Fruit fly (Drosophila melanogaster) Kc167 (cell line): ENCODE measurements around the gene CG16865.

Source experiments
- Sin3A ChIP-seq: fragments of >200 bp; optimal IDR thresholded peaks from 2 replicates; lab custom pipeline; 2018; ENCODE audit warnings: missing external identifiers
- h ChIP-seq: fragments of >200 bp; optimal IDR thresholded peaks from 3 replicates; lab custom pipeline; 2018; ENCODE audit warnings: missing external identifiers
- insv ChIP-seq: fragments of >200 bp; optimal IDR thresholded peaks from 3 replicates; lab custom pipeline; 2018; ENCODE audit warnings: missing external identifiers
- psq ChIP-seq: fragments of >200 bp; optimal IDR thresholded peaks from 2 replicates; lab custom pipeline; 2017; ENCODE audit warnings: missing external identifiers
- ttk ChIP-seq: sonication (Bioruptor generic); optimal IDR thresholded peaks from 2 replicates; lab custom pipeline; 2017; ENCODE audit warnings: missing external identifiers

- TF ChIP-seq insv (lab: Kevin White, UChicago) (no peak), h (lab: Kevin White, UChicago) (no peak), psq (lab: Kevin White, UChicago) (no peak), ttk (lab: Kevin White, UChicago) (no peak), Sin3A (lab: Kevin White, UChicago) (no peak)
These were observed 10.2 kb upstream of the CG16865 start for dm6 chr2L:13801166-13801565.
